Worm (Caenorhabditis elegans) whole organism, midembryonic: ENCODE measurements around the gene T10D4.7.
"Not testable (repeated sequence)": the region's sequence is repeated elsewhere in the genome, so short reads cannot be mapped to it uniquely, and the experiment has no call there.

Experiments
- T22C8.4 ChIP-seq: fragments of 200-800 bp; sonication (Bioruptor generic); IDR thresholded peaks from 2 replicates; pipeline ENCODE4 v1.3.6; 2022; ENCODE audit warnings: missing genetic modification characterization, missing compliant biosample characterization
- cog-1 ChIP-seq: sonication (generic microtip); optimal IDR thresholded peaks from 2 replicates; lab custom pipeline; 2016; ENCODE audit warnings: missing genetic modification characterization, missing compliant biosample characterization
- flt-1 ChIP-seq: fragments of 200-800 bp; sonication (Bioruptor generic); IDR thresholded peaks from 2 replicates; pipeline ENCODE4 v1.3.6; 2022; ENCODE audit warnings: missing genetic modification characterization, missing compliant biosample characterization
- klf-2 ChIP-seq: fragments of 200-800 bp; sonication (Bioruptor generic); conservative IDR thresholded peaks from 2 replicates; pipeline ENCODE4 v1.3.6; 2022; ENCODE audit warnings: missing genetic modification reagents, missing genetic modification characterization, missing compliant biosample characterization
- med-1 ChIP-seq: sonication (generic microtip); optimal IDR thresholded peaks from 2 replicates; lab custom pipeline; 2017; ENCODE audit warnings: missing genetic modification characterization, mild to moderate bottlenecking, missing compliant biosample characterization, antibody characterized with exemption, missing genetic modification reagents; ENCODE audit not compliant: insufficient read depth
- ref-1 ChIP-seq: fragments of 200-800 bp; sonication (Bioruptor generic); conservative IDR thresholded peaks from 2 replicates; pipeline ENCODE4 v1.3.6; 2022; ENCODE audit warnings: missing genetic modification reagents, missing genetic modification characterization, missing compliant biosample characterization
- tab-1 ChIP-seq: fragments of 200-800 bp; sonication (Bioruptor generic); IDR thresholded peaks from 2 replicates; pipeline ENCODE4 v1.3.6; 2022; ENCODE audit warnings: missing genetic modification characterization, missing compliant biosample characterization
- ztf-23 ChIP-seq: fragments of 200-800 bp; sonication (Bioruptor generic); IDR thresholded peaks from 2 replicates; pipeline ENCODE4 v1.3.6; 2022; ENCODE audit warnings: missing genetic modification reagents, missing genetic modification characterization, missing compliant biosample characterization
- ztf-29 ChIP-seq: fragments of 200-800 bp; sonication (Bioruptor generic); IDR thresholded peaks from 2 replicates; pipeline ENCODE4 v1.3.6; 2022; ENCODE audit warnings: missing genetic modification reagents, missing genetic modification characterization, missing compliant biosample characterization

Gene T10D4.7

DNA sequence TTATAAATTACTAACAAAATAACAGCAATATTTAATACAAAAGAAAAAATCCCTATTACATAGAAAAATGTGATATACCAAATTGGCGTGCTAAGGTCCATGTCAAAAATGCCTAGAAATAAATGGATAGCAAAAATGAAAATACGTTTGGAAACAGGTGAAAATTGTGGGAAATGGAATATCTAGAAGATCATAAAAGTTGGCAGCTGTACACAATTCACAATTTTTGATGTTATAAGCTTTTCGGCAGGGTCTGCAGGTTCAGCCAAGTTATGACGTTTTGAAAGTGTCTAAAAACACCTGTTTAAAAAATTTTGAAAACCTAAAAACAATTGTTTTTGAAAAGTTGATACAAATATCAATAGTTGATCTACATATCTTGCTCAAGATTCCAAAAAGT lies 25.3 kb downstream of the T10D4.7 start, which contains the start of gene sri-42:
TSS of gene sri-42 (minus strand) at position 101 of the 400 bp plus-strand sequence.
- not testable (repeated sequence) for TF ChIP-seq tab-1, klf-2, ztf-29 (GFP tag; lab: Robert Waterston, UW)

DNA sequence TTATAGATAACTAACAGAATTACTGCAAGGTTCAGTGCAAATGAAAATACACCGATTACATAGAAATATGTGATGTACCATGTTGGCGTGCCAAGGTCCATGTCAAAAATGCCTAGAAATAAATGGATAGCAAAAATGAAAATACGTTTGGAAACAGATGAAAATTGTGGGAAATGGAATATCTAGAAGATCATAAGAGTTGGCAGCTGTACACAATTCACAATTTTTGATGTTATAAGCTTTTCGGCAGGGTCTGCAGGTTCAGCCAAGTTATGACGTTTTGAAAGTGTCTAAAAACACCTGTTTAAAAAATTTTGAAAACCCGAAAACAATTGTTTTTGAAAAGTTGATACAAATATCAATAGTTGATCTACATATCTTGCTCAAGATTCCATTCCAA lies 27.0 kb downstream of the T10D4.7 start, which contains the start of gene sri-43:
TSS of gene sri-43 (minus strand) at position 101 of the 400 bp plus-strand sequence.
- not testable (repeated sequence) for TF ChIP-seq klf-2, ref-1, ztf-29 (GFP tag; lab: Robert Waterston, UW)

- TF ChIP-seq klf-2 (GFP tag; lab: Robert Waterston, UW) (no peak), ref-1 (GFP tag; lab: Robert Waterston, UW) (no peak), ztf-29 (GFP tag; lab: Robert Waterston, UW) (no peak), cog-1 (tag; lab: Kevin White, UChicago) (no peak), med-1 (no peak)
Measured at ce11 chrII:3145842-3146241, 28.3 kb downstream of the T10D4.7 start, which contains the start of gene T10D4.15. T10D4.15 (plus strand) TSS chrII:3146142.

ce11 chrII:3148404-3148803 lies 30.8 kb downstream of the T10D4.7 start:
- TF ChIP-seq ref-1 (GFP tag; lab: Robert Waterston, UW) (no peak), ztf-29 (GFP tag; lab: Robert Waterston, UW) (no peak), ztf-23 (GFP tag; lab: Robert Waterston, UW) (no peak)

DNA sequence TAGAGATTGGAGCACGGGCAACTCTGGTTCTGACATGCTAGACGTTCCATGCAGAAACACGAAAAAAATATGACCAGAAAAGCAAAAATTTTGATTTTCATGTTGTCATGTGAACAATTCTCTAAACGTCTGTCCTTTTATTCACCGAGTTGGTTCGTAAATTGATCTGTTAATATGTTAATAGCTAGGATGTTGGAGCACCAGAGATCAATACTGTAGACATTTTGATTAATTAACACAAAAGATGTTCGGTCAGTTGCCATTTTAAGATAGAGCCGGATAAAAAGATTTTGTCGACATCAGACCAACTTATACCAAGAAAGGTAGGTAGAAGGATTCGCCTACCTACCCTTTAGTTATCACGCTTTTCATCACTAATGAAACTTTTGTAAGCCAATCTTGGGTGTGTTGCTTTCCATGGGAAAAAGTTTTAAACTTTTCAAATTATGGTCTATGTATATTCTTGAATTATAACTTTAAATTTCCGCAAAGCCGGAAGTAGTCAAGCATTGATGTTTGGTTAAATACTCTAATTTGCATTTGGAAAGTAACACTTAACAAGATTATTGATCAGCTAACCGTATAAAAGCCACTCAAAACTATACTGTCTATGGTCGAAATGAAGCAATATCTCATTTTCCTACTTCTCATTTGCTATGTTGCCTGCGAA lies 32.1 kb downstream of the T10D4.7 start, which contains the start of the genes T10D4.11 and T10D4.1:
TSS of gene T10D4.11 (minus strand) at position 101 of the 670 bp plus-strand sequence.
TSS of gene T10D4.1 (plus strand) at position 620 of the 670 bp plus-strand sequence.
- TF ChIP-seq ztf-29 (GFP tag; lab: Robert Waterston, UW) (no peak), cog-1 (tag; lab: Kevin White, UChicago) (no peak), med-1 (no peak), ref-1 (GFP tag; lab: Robert Waterston, UW) (no peak), flt-1 (no peak), tab-1 (GFP tag; lab: Robert Waterston, UW) (no peak), ztf-23 (GFP tag; lab: Robert Waterston, UW) (no peak), T22C8.4 (GFP tag; lab: Robert Waterston, UW) (no peak), klf-2 (GFP tag; lab: Robert Waterston, UW) (no peak)

ce11 chrII:3151615-3152014 lies 34.0 kb downstream of the T10D4.7 start, which contains the start of the genes T10D4.14 and T10D4.19:
T10D4.14 (minus strand) TSS chrII:3151715.
T10D4.19 (plus strand) TSS chrII:3151918.
- no peak for TF ChIP-seq klf-2 (GFP tag; lab: Robert Waterston, UW)
- TF ChIP-seq med-1: no peak
- no peak for TF ChIP-seq ztf-23 (GFP tag; lab: Robert Waterston, UW)
- TF ChIP-seq ztf-29 (GFP tag; lab: Robert Waterston, UW): no peak
- TF ChIP-seq cog-1 (tag; lab: Kevin White, UChicago): no peak
- TF ChIP-seq tab-1 (GFP tag; lab: Robert Waterston, UW): no peak
- no peak for TF ChIP-seq flt-1
- TF ChIP-seq T22C8.4 (GFP tag; lab: Robert Waterston, UW): no peak
- TF ChIP-seq ref-1 (GFP tag; lab: Robert Waterston, UW): no peak

- TF ChIP-seq flt-1 (no peak), cog-1 (tag; lab: Kevin White, UChicago) (no peak), ztf-23 (GFP tag; lab: Robert Waterston, UW) (no peak), med-1 (no peak), klf-2 (GFP tag; lab: Robert Waterston, UW) (no peak), T22C8.4 (GFP tag; lab: Robert Waterston, UW) (no peak), ref-1 (GFP tag; lab: Robert Waterston, UW) (no peak), ztf-29 (GFP tag; lab: Robert Waterston, UW) (no peak), tab-1 (GFP tag; lab: Robert Waterston, UW) (no peak)
Measured at ce11 chrII:3154383-3154782, 36.8 kb downstream of the T10D4.7 start, which contains the start of gene sri-32. sri-32 (minus strand) TSS chrII:3154483.

DNA sequence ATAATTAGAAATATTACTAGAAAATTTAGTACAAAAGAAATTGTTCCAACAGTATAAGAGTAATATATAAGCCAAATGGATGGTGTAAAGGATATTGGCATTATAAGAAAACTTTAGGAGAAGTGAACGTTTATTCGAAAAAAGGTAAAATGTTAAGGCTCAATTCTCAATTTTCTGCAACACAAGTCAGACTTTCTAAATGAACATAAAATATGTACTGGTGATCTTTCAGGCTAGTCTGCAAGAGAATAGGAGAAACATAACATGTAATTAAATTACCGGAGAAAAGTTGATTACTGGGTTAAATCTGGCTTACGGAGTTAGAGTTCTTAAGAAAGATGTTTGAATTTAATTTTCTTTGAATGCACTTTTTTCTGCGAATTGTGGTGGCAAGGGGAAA lies 39.2 kb downstream of the T10D4.7 start, which contains the start of gene sri-33:
TSS of gene sri-33 (minus strand) at position 101 of the 400 bp plus-strand sequence.
- TF ChIP-seq med-1 (no peak), flt-1 (no peak), T22C8.4 (GFP tag; lab: Robert Waterston, UW) (no peak), ztf-23 (GFP tag; lab: Robert Waterston, UW) (no peak)

DNA sequence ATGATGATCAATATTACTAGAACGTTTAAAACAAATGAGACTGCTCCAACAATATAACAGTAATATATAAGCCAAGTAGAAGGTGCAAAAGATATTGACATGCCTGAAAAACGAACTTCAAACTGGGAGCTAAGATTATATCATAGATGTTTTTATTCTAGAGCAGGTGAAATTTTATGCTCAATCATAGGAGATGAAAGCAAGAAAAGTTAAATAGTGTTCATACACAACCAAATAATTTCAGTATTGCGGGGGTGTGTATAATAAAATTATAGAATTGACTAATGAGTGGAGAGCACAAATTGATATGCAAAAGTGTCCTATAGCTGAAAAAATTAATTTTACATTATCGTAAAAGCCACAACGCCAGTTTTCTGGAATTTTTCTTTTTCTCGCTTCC lies 41.4 kb downstream of the T10D4.7 start, which contains the start of gene sri-34:
TSS of gene sri-34 (minus strand) at position 101 of the 400 bp plus-strand sequence.
- TF ChIP-seq flt-1 (no peak), T22C8.4 (GFP tag; lab: Robert Waterston, UW) (no peak), tab-1 (GFP tag; lab: Robert Waterston, UW) (no peak), med-1 (no peak), ztf-23 (GFP tag; lab: Robert Waterston, UW) (no peak), klf-2 (GFP tag; lab: Robert Waterston, UW) (no peak), ref-1 (GFP tag; lab: Robert Waterston, UW) (no peak), ztf-29 (GFP tag; lab: Robert Waterston, UW) (no peak)
